Worm (Caenorhabditis elegans) whole organism, late embryonic: ENCODE data around the gene srd-51.

Source experiments
- F13H6.1 ChIP-seq: sonication (generic microtip); optimal IDR thresholded peaks from 2 replicates; lab custom pipeline; 2016; ENCODE audit warnings: missing genetic modification characterization, missing compliant biosample characterization
- K09A11.1 ChIP-seq: sonication (generic microtip); optimal IDR thresholded peaks from 2 replicates; lab custom pipeline; 2017; ENCODE audit warnings: antibody characterized with exemption, mild to moderate bottlenecking, missing genetic modification characterization, missing compliant biosample characterization; ENCODE audit not compliant: insufficient read depth
- ama-1 ChIP-seq: fragments of 150-350 bp; optimal IDR thresholded peaks from 2 replicates; lab custom pipeline; 2014
- ceh-24 ChIP-seq: sonication (generic microtip); optimal IDR thresholded peaks from 2 replicates; lab custom pipeline; 2016; ENCODE audit warnings: mild to moderate bottlenecking, missing genetic modification characterization, missing compliant biosample characterization
- ceh-45 ChIP-seq: fragments of 200-800 bp; sonication (Bioruptor generic); IDR thresholded peaks from 2 replicates; pipeline ENCODE4 v1.3.6; 2022; ENCODE audit warnings: missing genetic modification reagents, missing genetic modification characterization, missing compliant biosample characterization
- dve-1 ChIP-seq: sonication (generic microtip); optimal IDR thresholded peaks from 2 replicates; lab custom pipeline; 2017; ENCODE audit warnings: antibody characterized with exemption, mild to moderate bottlenecking, missing genetic modification characterization, missing compliant biosample characterization
- hlh-30 ChIP-seq: sonication (generic microtip); optimal IDR thresholded peaks from 2 replicates; lab custom pipeline; 2017; ENCODE audit warnings: antibody characterized with exemption, missing genetic modification characterization, missing compliant biosample characterization; ENCODE audit not compliant: insufficient read depth
- nhr-11 ChIP-seq: fragments of 150-350 bp; optimal IDR thresholded peaks from 2 replicates; lab custom pipeline; 2014; ENCODE audit warnings: missing biosample characterization, missing genetic modification characterization
- pqm-1 ChIP-seq: sonication (generic microtip); optimal IDR thresholded peaks from 2 replicates; lab custom pipeline; 2016; ENCODE audit warnings: missing genetic modification characterization, missing compliant biosample characterization
- rnt-1 ChIP-seq: sonication (generic microtip); optimal IDR thresholded peaks from 2 replicates; lab custom pipeline; 2016; ENCODE audit warnings: missing genetic modification characterization, missing compliant biosample characterization
- tbx-2 ChIP-seq: sonication (generic microtip); optimal IDR thresholded peaks from 2 replicates; lab custom pipeline; 2016; ENCODE audit warnings: missing genetic modification characterization, missing compliant biosample characterization
- tbx-7 ChIP-seq: sonication (generic microtip); optimal IDR thresholded peaks from 2 replicates; lab custom pipeline; 2016; ENCODE audit warnings: missing genotype, missing genetic modification characterization, missing compliant biosample characterization
- unc-86 ChIP-seq: sonication (generic microtip); optimal IDR thresholded peaks from 2 replicates; lab custom pipeline; 2016; ENCODE audit warnings: missing genetic modification characterization, missing compliant biosample characterization

DNA sequence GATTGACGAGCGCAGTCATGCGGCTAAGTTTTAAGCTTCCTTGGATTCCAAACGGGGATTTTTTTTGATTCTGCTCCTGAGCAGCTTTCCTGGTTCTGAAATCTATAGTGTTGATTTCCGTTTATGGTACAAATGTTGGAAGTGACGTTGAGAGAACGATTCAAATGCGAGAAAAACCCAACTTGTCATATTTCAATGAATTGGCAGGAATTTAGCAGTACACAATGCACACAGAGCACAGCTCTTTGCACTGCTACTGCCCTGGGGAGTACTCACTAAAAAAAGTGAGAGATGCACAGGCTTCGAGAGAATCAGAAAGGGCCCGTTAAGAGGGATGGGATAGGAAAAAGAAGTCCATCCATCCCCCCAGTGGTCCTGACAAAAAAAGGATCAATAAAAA, 15.9 kb upstream of the srd-51 start, which contains the start of gene sad-1:
- TF ChIP-seq pqm-1 (tag; lab: Kevin White, UChicago) (no peak), hlh-30 (tag; lab: Kevin White, UChicago) (no peak), unc-86 (no peak), dve-1 (tag; lab: Kevin White, UChicago) (no peak), nhr-11 (tag; lab: Kevin White, UChicago) (no peak), rnt-1 (tag; lab: Kevin White, UChicago) (no peak), ama-1 (no peak), F13H6.1 (no peak), ceh-45 (no peak), tbx-2 (tag; lab: Kevin White, UChicago) (no peak), K09A11.1 (no peak), tbx-7 (tag; lab: Kevin White, UChicago) (no peak), ceh-24 (tag; lab: Kevin White, UChicago) (no peak)
